Worm (Caenorhabditis elegans): ENCODE results near the gene slc-17.1.

DNA sequence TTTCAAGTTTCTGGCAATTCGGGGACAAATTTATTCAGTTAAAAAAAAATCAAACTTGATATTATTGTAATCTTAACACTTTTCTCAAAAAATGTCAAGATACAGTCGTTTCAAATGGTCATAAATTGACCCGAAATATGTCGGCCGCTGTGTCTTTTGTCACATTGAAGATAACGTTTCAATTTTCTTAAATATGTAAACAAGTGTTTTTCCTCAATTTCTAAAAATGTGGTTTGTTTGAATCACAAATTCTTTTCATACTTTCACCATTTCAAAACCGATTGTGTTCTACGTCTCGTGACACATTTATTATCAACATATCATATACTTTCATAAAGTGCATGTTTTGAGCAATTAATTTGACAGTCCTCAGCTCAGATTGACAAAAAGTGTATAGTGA is 37.5 kb upstream of the slc-17.1 start:
- TF ChIP-seq lin-39 (tag; optimal IDR thresholded peaks at IDR 0.05): no peak
- TF ChIP-seq unc-62 (GFP tag; optimal IDR thresholded peaks at IDR 0.05): no peak
- TF ChIP-seq C34F6.9 (tag; optimal IDR thresholded peaks at IDR 0.05): no peak
- no peak for TF ChIP-seq elt-3 (tag; optimal IDR thresholded peaks at IDR 0.05)
- no peak for TF ChIP-seq nhr-77 (tag; optimal IDR thresholded peaks at IDR 0.05)
- no peak for TF ChIP-seq ceh-16 (tag; optimal IDR thresholded peaks at IDR 0.05)
- no peak for TF ChIP-seq nhr-12 (tag; optimal IDR thresholded peaks at IDR 0.05)
- TF ChIP-seq alr-1 (tag; optimal IDR thresholded peaks at IDR 0.05): no peak
- no peak for TF ChIP-seq skn-1 (tag; optimal IDR thresholded peaks at IDR 0.05)
- TF ChIP-seq zag-1 (tag; optimal IDR thresholded peaks at IDR 0.05): no peak
- TF ChIP-seq nhr-25 (tag; optimal IDR thresholded peaks at IDR 0.05): no peak
- no peak for TF ChIP-seq snpc-4 (tag; optimal IDR thresholded peaks at IDR 0.05)
- TF ChIP-seq blmp-1 (tag; optimal IDR thresholded peaks at IDR 0.05; ENCODE audit: insufficient read depth): no peak
- TF ChIP-seq nhr-237 (tag; optimal IDR thresholded peaks at IDR 0.05): no peak

Measured in whole organism, L2 larva.